Fruit fly (Drosophila melanogaster) whole organism: ENCODE results near the gene CG17202.

Experiments used
- Dll ChIP-seq: fragments of >200 bp; optimal IDR thresholded peaks from 2 replicates; lab custom pipeline; 2017
- pan ChIP-seq: fragments of >200 bp; optimal IDR thresholded peaks from 2 replicates; lab custom pipeline; 2017
- psq ChIP-seq: fragments of >200 bp; optimal IDR thresholded peaks from 2 replicates; lab custom pipeline; 2017
- usp ChIP-seq: fragments of >200 bp; optimal IDR thresholded peaks from 2 replicates; lab custom pipeline; 2017; ENCODE audit warnings: missing biosample characterization, missing genetic modification characterization, mixed read lengths

DNA sequence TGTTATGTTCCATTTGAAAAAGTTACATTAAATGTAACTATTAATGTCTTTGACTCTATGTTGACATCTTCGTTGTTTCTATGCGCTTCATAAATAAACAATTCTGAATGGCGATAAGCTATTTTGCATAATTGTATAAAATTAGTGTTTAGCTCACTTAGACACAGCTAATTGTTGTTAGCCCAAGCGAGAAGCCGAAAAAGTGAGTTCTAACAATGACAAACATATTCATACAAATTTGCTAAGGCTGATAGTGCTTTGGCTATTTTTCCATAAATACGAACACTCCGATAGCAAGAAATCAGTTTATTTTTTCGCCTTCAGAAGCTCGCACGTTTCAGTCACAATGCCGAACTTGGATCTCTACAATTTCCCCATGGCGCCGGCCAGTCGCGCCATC, 44.4 kb upstream of the CG17202 start, which contains the start of gene GstD7:
- TF ChIP-seq Dll (lab: Kevin White, UChicago) (no peak), usp (GFP tag; lab: Kevin White, UChicago) (no peak), pan (lab: Kevin White, UChicago) (no peak), psq (lab: Kevin White, UChicago) (no peak)
